Fruit fly (Drosophila melanogaster): ENCODE data around the gene mtgo.

mtgo gene

dm6 chr2L:16709693-16710092 lies 164.9 kb downstream of the mtgo start (continued):
- TF ChIP-seq Med (GFP tag) = peak; percentile 47
- TF ChIP-seq CG7271 (tag; optimal IDR thresholded peaks at IDR 0.05) = no peak
- TF ChIP-seq CG9817 (tag; optimal IDR thresholded peaks at IDR 0.05) = peak; percentile 66
- peak; percentile 73 for TF ChIP-seq chm (GFP tag; IDR thresholded peaks at IDR 0.05)
- peak; percentile 69; the same call in 2 of the 3 replicates for TF ChIP-seq ken (GFP tag; IDR thresholded peaks at IDR 0.05)
- no peak for TF ChIP-seq tll (GFP tag; optimal IDR thresholded peaks at IDR 0.05)
- TF ChIP-seq otp (GFP tag; IDR thresholded peaks at IDR 0.05) = peak; percentile 69; the same call in 2 of the 3 replicates
- TF ChIP-seq jing (GFP tag; optimal IDR thresholded peaks at IDR 0.05) = peak; percentile 54
- TF ChIP-seq Ets65A (GFP tag) = peak; percentile 86
- TF ChIP-seq CG33213 (GFP tag; optimal IDR thresholded peaks at IDR 0.05) = no peak
- TF ChIP-seq Gsc (GFP tag; IDR thresholded peaks at IDR 0.05) = no peak
- TF ChIP-seq Meics (GFP tag; optimal IDR thresholded peaks at IDR 0.05) = no peak
- TF ChIP-seq CG17612 (GFP tag; IDR thresholded peaks at IDR 0.05) = no peak
- no peak for TF ChIP-seq CG2199 (GFP tag; IDR thresholded peaks at IDR 0.05)
- no peak for TF ChIP-seq CG6272 (GFP tag; IDR thresholded peaks at IDR 0.05)
- no peak for TF ChIP-seq Doc2 (GFP tag; IDR thresholded peaks at IDR 0.05)
- TF ChIP-seq sc (optimal IDR thresholded peaks at IDR 0.05) = no peak
- peak; percentile 54 for TF ChIP-seq sc (GFP tag; optimal IDR thresholded peaks at IDR 0.05)
- no peak for TF ChIP-seq CG4854 (GFP tag; optimal IDR thresholded peaks at IDR 0.05)
- TF ChIP-seq CG13624 (GFP tag; optimal IDR thresholded peaks at IDR 0.05) = no peak
- TF ChIP-seq sens-2 (GFP tag; IDR thresholded peaks at IDR 0.05) = peak; percentile 67
- no peak for TF ChIP-seq CG14965 (GFP tag; optimal IDR thresholded peaks at IDR 0.05; ENCODE audit: borderline replicate concordance)
- TF ChIP-seq D (optimal IDR thresholded peaks at IDR 0.05) = no peak
- no peak for TF ChIP-seq D (GFP tag; optimal IDR thresholded peaks at IDR 0.05)
- TF ChIP-seq oc (tag; optimal IDR thresholded peaks at IDR 0.05) = peak; percentile 66
- peak; percentile 3 for TF ChIP-seq run (tag; optimal IDR thresholded peaks at IDR 0.05)
- no peak for TF ChIP-seq HHEX (GFP tag; optimal IDR thresholded peaks at IDR 0.05)
- TF ChIP-seq CrebB (tag; optimal IDR thresholded peaks at IDR 0.05) = peak; percentile 0
- TF ChIP-seq trem (tag; optimal IDR thresholded peaks at IDR 0.05) = no peak
- no peak for TF ChIP-seq fd64A (GFP tag; optimal IDR thresholded peaks at IDR 0.05)
- peak; percentile 6 for TF ChIP-seq CG10543 (GFP tag; optimal IDR thresholded peaks at IDR 0.05)
- TF ChIP-seq CG10274 (GFP tag; optimal IDR thresholded peaks at IDR 0.05) = no peak
- TF ChIP-seq da (GFP tag; optimal IDR thresholded peaks at IDR 0.05) = no peak
- peak; percentile 61 for TF ChIP-seq wor (GFP tag; IDR thresholded peaks at IDR 0.05)
- peak; percentile 81 for TF ChIP-seq CG32767 (GFP tag; IDR thresholded peaks at IDR 0.05)
- no peak for TF ChIP-seq sr (GFP tag; IDR thresholded peaks at IDR 0.05)
- TF ChIP-seq knrl (GFP tag; IDR thresholded peaks at IDR 0.05; ENCODE audit: partially characterized antibody) = no peak
- TF ChIP-seq CG11398 (GFP tag; optimal IDR thresholded peaks at IDR 0.05) = no peak
- TF ChIP-seq CG32772 (GFP tag; IDR thresholded peaks at IDR 0.05) = no peak
- no peak for TF ChIP-seq CG11093 (GFP tag; IDR thresholded peaks at IDR 0.05)
- no peak for TF ChIP-seq Hey (tag; optimal IDR thresholded peaks at IDR 0.05)
- no peak for TF ChIP-seq Kr (GFP tag; optimal IDR thresholded peaks at IDR 0.05)
- peak; percentile 57 for TF ChIP-seq caup (GFP tag; optimal IDR thresholded peaks at IDR 0.05; ENCODE audit: severe bottlenecking)
- TF ChIP-seq Atf-2 (GFP tag; optimal IDR thresholded peaks at IDR 0.05) = no peak
- TF ChIP-seq Nf-YA (GFP tag; IDR thresholded peaks at IDR 0.05) = peak; percentile 61; the same call in 1 of the 2 replicates
- TF ChIP-seq fd102C (GFP tag; optimal IDR thresholded peaks at IDR 0.05) = no peak
- no peak for TF ChIP-seq CG8765 (GFP tag; IDR thresholded peaks at IDR 0.05)
- no peak for TF ChIP-seq gfzf (GFP tag; optimal IDR thresholded peaks at IDR 0.05)
- no peak for TF ChIP-seq CG17829 (tag; optimal IDR thresholded peaks at IDR 0.05)
- no peak for TF ChIP-seq Dfd (GFP tag; optimal IDR thresholded peaks at IDR 0.05)
- TF ChIP-seq Asciz (GFP tag; optimal IDR thresholded peaks at IDR 0.05) = no peak
- no peak for TF ChIP-seq CG34376 (GFP tag; optimal IDR thresholded peaks at IDR 0.05)

All from whole organism, embryonic.